Worm (Caenorhabditis elegans): Measurements from ENCODE around the gene gst-12.
A peak's percentile ranks its signal among the peaks of the same experiment; 100 is the strongest.

The gst-12 gene

ce11 chrII:13596505-13596977 lies 21.3 kb downstream of the gst-12 start, which contains the start of the genes fbxc-23 and csc-1 (continued):
- no peak for TF ChIP-seq nhr-179 (tag; optimal IDR thresholded peaks at IDR 0.05)
- TF ChIP-seq madf-8 (GFP tag; conservative IDR thresholded peaks at IDR 0.05), result peak; percentile 99
- no peak for TF ChIP-seq nfyb-1 (GFP tag; IDR thresholded peaks at IDR 0.05)
- TF ChIP-seq egl-18 (GFP tag; IDR thresholded peaks at IDR 0.05), result no peak
- TF ChIP-seq egrh-3 (GFP tag; IDR thresholded peaks at IDR 0.05), result no peak
- peak; percentile 100 for TF ChIP-seq madf-6 (GFP tag; IDR thresholded peaks at IDR 0.05)
- no peak for TF ChIP-seq atf-7 (tag; optimal IDR thresholded peaks at IDR 0.05)
- TF ChIP-seq F57A8.1 (GFP tag; optimal IDR thresholded peaks at IDR 0.05), result no peak
- no peak for TF ChIP-seq F10E7.11 (tag; optimal IDR thresholded peaks at IDR 0.05)
- TF ChIP-seq F37B4.10 (GFP tag; IDR thresholded peaks at IDR 0.05), result no peak
- TF ChIP-seq zim-3 (tag; optimal IDR thresholded peaks at IDR 0.05), result no peak
- peak; percentile 80 for TF ChIP-seq lin-54 (GFP tag; optimal IDR thresholded peaks at IDR 0.05)
- no peak for TF ChIP-seq unc-62 (GFP tag; optimal IDR thresholded peaks at IDR 0.05)
- no peak for TF ChIP-seq cebp-1 (GFP tag; IDR thresholded peaks at IDR 0.05)
- peak; percentile 34 for TF ChIP-seq cebp-1 (tag; optimal IDR thresholded peaks at IDR 0.05)
- TF ChIP-seq F22D6.2 (tag; optimal IDR thresholded peaks at IDR 0.05), result no peak
- peak; percentile 47; the same call in 1 of the 2 replicates for TF ChIP-seq B0019.2 (GFP tag; conservative IDR thresholded peaks at IDR 0.05)
- TF ChIP-seq hlh-26 (GFP tag; conservative IDR thresholded peaks at IDR 0.05), result no peak
- no peak for TF ChIP-seq ztf-25 (GFP tag; IDR thresholded peaks at IDR 0.05)
- no peak for TF ChIP-seq ceh-58 (GFP tag; IDR thresholded peaks at IDR 0.05)
- TF ChIP-seq ceh-79 (tag; optimal IDR thresholded peaks at IDR 0.05), result no peak
- TF ChIP-seq hmg-1.2 (GFP tag; IDR thresholded peaks at IDR 0.05), result peak; percentile 49; the same call in 1 of the 2 replicates
- peak; percentile 96 for TF ChIP-seq efl-1 (GFP tag; optimal IDR thresholded peaks at IDR 0.05)
- TF ChIP-seq B0336.3 (GFP tag; IDR thresholded peaks at IDR 0.05), result no peak
- TF ChIP-seq ekl-4 (GFP tag; IDR thresholded peaks at IDR 0.05), result no peak
- TF ChIP-seq let-526 (GFP tag; IDR thresholded peaks at IDR 0.05), result no peak
- peak; percentile 62 for TF ChIP-seq F49E8.2 (tag; optimal IDR thresholded peaks at IDR 0.05; ENCODE audit: insufficient read depth)
- TF ChIP-seq rec-8 (tag; optimal IDR thresholded peaks at IDR 0.05), result no peak
- no peak for TF ChIP-seq madf-3 (GFP tag; IDR thresholded peaks at IDR 0.05)
- no peak for TF ChIP-seq athp-1 (tag; optimal IDR thresholded peaks at IDR 0.05)
- TF ChIP-seq tlf-1 (GFP tag; optimal IDR thresholded peaks at IDR 0.05), result peak; percentile 41
- TF ChIP-seq mes-4 (tag; optimal IDR thresholded peaks at IDR 0.05), result no peak
- TF ChIP-seq Y79H2A.3 (GFP tag; conservative IDR thresholded peaks at IDR 0.05), result no peak
- no peak for TF ChIP-seq ceh-40 (GFP tag; IDR thresholded peaks at IDR 0.05)
- TF ChIP-seq F33H1.4 (GFP tag; IDR thresholded peaks at IDR 0.05), result peak; percentile 74
- TF ChIP-seq Y67H2A.10 (GFP tag; conservative IDR thresholded peaks at IDR 0.05), result no peak
- TF ChIP-seq lir-1 (GFP tag; conservative IDR thresholded peaks at IDR 0.05), result no peak
- no peak for TF ChIP-seq mel-28 (tag; optimal IDR thresholded peaks at IDR 0.05; ENCODE audit: borderline replicate concordance)
- no peak for TF ChIP-seq F55B11.4 (tag; optimal IDR thresholded peaks at IDR 0.05; ENCODE audit: borderline replicate concordance, insufficient read depth)
- peak; percentile 82 for TF ChIP-seq D2030.7 (GFP tag; IDR thresholded peaks at IDR 0.05)
- no peak for TF ChIP-seq akir-1 (GFP tag; optimal IDR thresholded peaks at IDR 0.05)
- TF ChIP-seq ztf-22 (GFP tag; optimal IDR thresholded peaks at IDR 0.05), result no peak
- TF ChIP-seq C06A6.2 (GFP tag; conservative IDR thresholded peaks at IDR 0.05), result no peak
- peak; percentile 88 for TF ChIP-seq dpl-1 (GFP tag; optimal IDR thresholded peaks at IDR 0.05)
- no peak for TF ChIP-seq attf-3 (GFP tag; conservative IDR thresholded peaks at IDR 0.05)
- no peak for TF ChIP-seq K12H6.12 (tag; optimal IDR thresholded peaks at IDR 0.05)
